Fruit fly (Drosophila melanogaster) S2 (cell line): ENCODE results near the gene CG12679.

Experiments used
- CG8478 ChIP-seq: fragments of >200 bp; optimal IDR thresholded peaks from 2 replicates; lab custom pipeline; 2018
- CTCF ChIP-seq, 2 experiments: fragments of >200 bp; optimal IDR thresholded peaks; 2 replicates each; lab custom pipeline; 2018

The CG12679 gene

dm6 chrX:20376422-20376821 is at the start of gene CG12679:
CG12679 (minus strand) TSS chrX:20376522.
- TF ChIP-seq CG8478 (lab: Kevin White, UChicago) (no peak), CTCF (optimal IDR thresholded peaks at IDR 0.05; lab: Kevin White, UChicago) (no peak)

dm6 chrX:20423747-20424165 is 47.4 kb upstream of the CG12679 start, which contains the start of the genes Pp4-19C and cactin:
Pp4-19C (minus strand) TSS chrX:20424002.
cactin (plus strand) TSS chrX:20424069.
- TF ChIP-seq CG8478 (lab: Kevin White, UChicago) (no peak), CTCF (optimal IDR thresholded peaks at IDR 0.05; lab: Kevin White, UChicago) (no peak)

- TF ChIP-seq CTCF (optimal IDR thresholded peaks at IDR 0.05; lab: Kevin White, UChicago) (no peak), CG8478 (lab: Kevin White, UChicago) (no peak)
Measured at dm6 chrX:20423158-20423557, 46.8 kb upstream of the CG12679 start.

- TF ChIP-seq CG8478 (lab: Kevin White, UChicago) (no peak), CTCF (optimal IDR thresholded peaks at IDR 0.05; lab: Kevin White, UChicago) (no peak)
Measured at dm6 chrX:20419313-20419712, 43.0 kb upstream of the CG12679 start, which contains the start of gene Obp19d. Obp19d (plus strand) TSS chrX:20419613.

- TF ChIP-seq CTCF (optimal IDR thresholded peaks at IDR 0.05; lab: Kevin White, UChicago): no peak
- no peak for TF ChIP-seq CG8478 (lab: Kevin White, UChicago)
Measured at dm6 chrX:20418864-20419263, 42.5 kb upstream of the CG12679 start, which contains the start of gene Obp19c. Obp19c (minus strand) TSS chrX:20418964.

dm6 chrX:20416433-20416832 is 40.1 kb upstream of the CG12679 start, which contains the start of gene Obp19b:
Obp19b (plus strand) TSS chrX:20416733.
- TF ChIP-seq CTCF (optimal IDR thresholded peaks at IDR 0.05; lab: Kevin White, UChicago) (no peak), CG8478 (lab: Kevin White, UChicago) (no peak)

dm6 chrX:20415444-20415843 is 39.1 kb upstream of the CG12679 start, which contains the start of gene Obp19a:
Obp19a (plus strand) TSS chrX:20415744.
- TF ChIP-seq CG8478 (lab: Kevin White, UChicago) (no peak), CTCF (optimal IDR thresholded peaks at IDR 0.05; lab: Kevin White, UChicago) (no peak)

- TF ChIP-seq CTCF (optimal IDR thresholded peaks at IDR 0.05; lab: Kevin White, UChicago) (no peak), CG8478 (lab: Kevin White, UChicago) (no peak)
Measured at dm6 chrX:20414099-20414498, 37.8 kb upstream of the CG12679 start, which contains the start of gene CG15458. CG15458 (minus strand) TSS chrX:20414199.

dm6 chrX:20413481-20413880 is 37.2 kb upstream of the CG12679 start, which contains the start of gene CG15459:
CG15459 (minus strand) TSS chrX:20413581.
- TF ChIP-seq CTCF (optimal IDR thresholded peaks at IDR 0.05; lab: Kevin White, UChicago) (no peak), CG8478 (lab: Kevin White, UChicago) (no peak)

- TF ChIP-seq CTCF (optimal IDR thresholded peaks at IDR 0.05; lab: Kevin White, UChicago) (no peak), CG8478 (lab: Kevin White, UChicago) (no peak)
Measured at dm6 chrX:20411635-20412034, 35.3 kb upstream of the CG12679 start.

dm6 chrX:20394066-20394913 is 18.0 kb upstream of the CG12679 start, which contains the start of gene HERC2:
HERC2 (plus strand) TSS chrX:20394395.
- TF ChIP-seq CTCF (optimal IDR thresholded peaks at IDR 0.05; lab: Kevin White, UChicago) (no peak), CG8478 (lab: Kevin White, UChicago) (no peak)

- TF ChIP-seq CTCF (optimal IDR thresholded peaks at IDR 0.05; lab: Kevin White, UChicago): no peak
Measured at dm6 chrX:20393580-20393979, 17.3 kb upstream of the CG12679 start, which contains the start of gene Syx16. Syx16 (minus strand) TSS chrX:20393751.

dm6 chrX:20391230-20391629 is 14.9 kb upstream of the CG12679 start:
- TF ChIP-seq CG8478 (lab: Kevin White, UChicago): no peak
- TF ChIP-seq CTCF (optimal IDR thresholded peaks at IDR 0.05; lab: Kevin White, UChicago): peak; percentile 26 to 53

dm6 chrX:20390706-20391105 is 14.4 kb upstream of the CG12679 start, which contains the start of gene jb:
jb (minus strand) TSS chrX:20390806.
- TF ChIP-seq CG8478 (lab: Kevin White, UChicago) (no peak), CTCF (optimal IDR thresholded peaks at IDR 0.05; lab: Kevin White, UChicago) (no peak)

- TF ChIP-seq CG8478 (lab: Kevin White, UChicago) (no peak), CTCF (optimal IDR thresholded peaks at IDR 0.05; lab: Kevin White, UChicago) (no peak)
Measured at dm6 chrX:20389633-20390032, 13.3 kb upstream of the CG12679 start.
